Worm (Caenorhabditis elegans): Measurements from ENCODE around the gene K09E9.4.

DNA sequence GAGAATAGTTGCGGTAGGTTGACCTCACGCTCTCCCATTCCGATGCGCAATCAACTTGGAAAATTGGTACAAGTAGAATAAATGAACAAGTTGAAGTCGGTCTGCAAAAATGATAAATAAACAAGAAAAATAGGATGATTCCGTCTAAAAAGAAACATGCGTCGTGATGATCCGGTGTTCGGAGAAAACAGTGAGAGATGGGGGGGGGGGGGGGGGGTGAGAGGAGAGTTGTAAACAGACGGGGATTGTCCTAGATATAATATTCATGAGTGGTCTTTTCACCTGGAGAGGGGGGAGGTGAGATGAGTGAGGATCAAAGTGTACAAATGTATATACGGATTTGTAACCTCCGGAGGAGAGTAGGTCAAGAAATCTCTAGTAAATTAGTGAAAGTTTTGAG, 45.4 kb upstream of the K09E9.4 start, which contains the start of gene F59D12.2:
- TF ChIP-seq lsy-2 (tag; optimal IDR thresholded peaks at IDR 0.05) = no peak
- no peak for TF ChIP-seq zag-1 (tag; optimal IDR thresholded peaks at IDR 0.05)
- TF ChIP-seq sma-9 (GFP tag; optimal IDR thresholded peaks at IDR 0.05) = no peak
- TF ChIP-seq sma-9 (tag; optimal IDR thresholded peaks at IDR 0.05) = no peak
- no peak for TF ChIP-seq ZK546.5 (tag; optimal IDR thresholded peaks at IDR 0.05)
- no peak for TF ChIP-seq egl-27 (tag; optimal IDR thresholded peaks at IDR 0.05)
- no peak for TF ChIP-seq nhr-11 (tag; optimal IDR thresholded peaks at IDR 0.05)
- TF ChIP-seq unc-62 (GFP tag; optimal IDR thresholded peaks at IDR 0.05) = no peak
- TF ChIP-seq elt-1 (tag; optimal IDR thresholded peaks at IDR 0.05) = no peak
- TF ChIP-seq nhr-12 (tag; optimal IDR thresholded peaks at IDR 0.05) = no peak
